Worm (Caenorhabditis elegans): ENCODE data around the gene sly-1.

The sly-1 gene

DNA sequence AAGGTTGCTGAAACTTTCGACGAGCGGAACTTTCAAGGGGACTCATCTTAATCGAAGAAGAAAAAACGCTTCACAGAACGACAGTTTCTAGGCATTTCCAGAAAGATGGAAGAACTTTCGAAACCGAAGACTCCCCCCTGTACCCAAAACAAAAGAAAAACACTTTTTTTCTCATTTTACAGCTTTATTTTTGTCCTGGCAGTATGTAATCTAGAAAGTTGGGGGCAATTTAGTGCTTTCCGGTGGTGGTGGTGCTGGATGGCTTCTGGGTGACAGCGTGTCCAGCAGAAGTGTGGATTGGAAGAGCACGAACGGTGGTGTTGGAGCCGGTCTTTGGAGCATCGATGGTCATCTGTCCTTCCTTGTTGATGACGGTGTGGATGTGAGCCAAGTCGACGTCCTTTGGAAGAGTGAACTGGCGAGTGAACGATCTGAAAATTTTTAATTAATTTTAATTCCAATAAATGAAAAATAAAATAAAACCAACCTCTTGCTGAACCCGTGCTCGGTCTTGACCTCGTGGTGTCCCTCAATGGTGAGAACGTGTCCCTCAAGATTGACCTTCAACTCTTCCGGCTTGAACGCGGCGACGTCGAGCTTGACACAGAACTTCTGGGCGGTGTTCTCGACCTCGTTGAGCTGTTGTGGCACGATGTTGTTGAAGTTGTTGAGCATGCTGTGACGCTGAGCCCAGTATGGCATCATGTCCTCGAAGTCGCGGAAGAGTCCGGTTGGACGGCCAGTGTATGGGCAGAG is 737 bp upstream of the sly-1 start:
- TF ChIP-seq unc-62 (GFP tag; optimal IDR thresholded peaks at IDR 0.05) = no peak

DNA sequence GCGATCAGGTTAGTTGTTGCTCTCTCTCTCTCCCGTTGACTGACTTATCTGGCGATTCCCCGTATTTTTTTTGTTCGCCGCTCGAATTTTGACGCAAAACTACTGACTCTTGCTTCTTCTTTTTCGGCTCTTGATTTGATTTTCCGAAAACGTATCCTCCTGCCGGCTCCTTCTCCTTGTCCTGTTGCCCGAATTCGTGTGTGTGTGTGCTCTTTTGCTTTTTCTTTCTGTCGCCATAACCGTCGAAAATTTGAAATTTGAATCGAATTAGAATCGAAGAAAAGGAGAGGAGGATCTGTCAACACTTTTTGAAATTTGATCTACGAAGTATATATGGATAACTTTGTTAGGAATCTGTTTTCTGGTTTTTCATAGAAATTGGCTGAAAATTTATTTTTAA is 5.7 kb downstream of the sly-1 start:
- no peak for TF ChIP-seq unc-62 (GFP tag; optimal IDR thresholded peaks at IDR 0.05)

DNA sequence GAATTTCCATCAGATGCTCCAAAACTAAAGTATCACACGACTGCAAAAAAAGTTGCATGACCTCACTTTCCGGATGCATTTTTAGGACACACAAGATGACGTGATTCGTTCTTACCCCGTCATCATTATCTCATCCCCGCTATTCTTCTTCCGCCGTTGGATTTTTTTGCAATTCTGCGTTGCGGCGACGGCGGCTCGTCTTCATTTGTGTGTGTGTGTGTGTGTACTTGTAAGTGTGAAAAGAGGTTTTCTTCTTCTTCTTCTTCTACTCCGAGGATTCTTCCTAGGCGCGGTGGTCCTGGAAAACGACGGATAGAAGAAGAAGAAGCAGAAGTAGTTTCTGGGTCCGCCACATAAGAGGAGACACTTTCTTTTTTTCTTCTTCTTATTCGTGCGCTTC is 8.9 kb downstream of the sly-1 start:
- no peak for TF ChIP-seq unc-62 (GFP tag; optimal IDR thresholded peaks at IDR 0.05)

DNA sequence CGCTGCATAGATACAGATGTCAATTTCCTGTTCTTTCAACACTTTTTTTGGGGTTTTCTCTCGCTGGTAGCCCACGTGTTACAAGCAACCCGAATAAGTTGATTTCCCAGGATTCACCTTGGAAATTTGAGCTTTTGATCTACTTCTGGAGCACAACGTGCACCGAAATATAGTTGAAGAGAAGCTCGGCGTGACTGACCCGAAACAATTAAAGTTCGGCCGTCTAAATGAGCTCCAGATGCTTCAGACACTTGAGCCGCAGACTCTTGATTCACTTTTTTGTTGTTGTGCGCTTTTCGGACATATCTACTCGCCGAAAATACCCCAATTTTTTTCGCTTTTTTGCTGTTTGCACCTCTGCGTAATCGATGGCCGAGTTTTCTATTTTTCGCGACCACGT is 12.0 kb downstream of the sly-1 start:
- no peak for TF ChIP-seq unc-62 (GFP tag; optimal IDR thresholded peaks at IDR 0.05)

DNA sequence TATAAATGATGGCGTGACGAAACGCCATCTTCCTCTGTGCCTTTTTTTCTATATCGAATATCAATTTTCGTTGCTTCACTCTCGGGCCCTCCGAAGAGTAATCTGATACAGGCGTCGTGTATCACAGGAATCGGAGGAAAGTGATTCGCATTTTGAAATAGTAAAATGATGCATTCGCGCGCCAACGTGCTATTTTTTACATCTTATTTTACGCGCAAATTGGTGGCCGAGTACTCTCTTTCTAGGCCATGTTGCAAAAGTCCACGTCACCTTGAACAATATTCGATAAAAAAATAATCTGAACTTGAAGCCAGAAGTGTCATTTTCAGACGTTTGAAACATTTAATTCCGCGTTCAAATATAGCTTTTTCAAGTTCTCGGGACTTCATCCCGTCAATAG is 12.8 kb downstream of the sly-1 start:
- TF ChIP-seq unc-62 (GFP tag; optimal IDR thresholded peaks at IDR 0.05) = no peak

DNA sequence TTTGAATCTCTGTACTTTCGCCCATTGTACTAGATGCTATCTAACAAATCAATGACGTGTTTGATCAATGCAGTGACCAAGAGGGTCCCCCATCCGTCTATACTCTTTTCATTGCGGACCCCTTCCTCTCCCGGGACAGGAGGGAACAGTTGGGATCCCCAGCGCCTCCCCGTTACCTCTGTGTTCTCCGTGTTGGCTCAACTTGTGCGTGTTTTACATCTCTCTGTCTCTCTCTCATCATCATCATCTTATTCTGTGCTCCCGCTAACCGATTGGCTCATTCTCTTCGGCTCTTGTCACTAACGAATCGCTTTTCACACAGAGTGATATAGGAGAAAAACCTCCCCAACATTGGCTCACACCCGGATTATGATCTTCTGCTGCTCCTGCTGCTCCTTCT is 13.7 kb downstream of the sly-1 start, which contains the start of gene unc-49:
Gene unc-49, plus strand, starts transcription at position 240 of the 400 bp plus-strand sequence.
- no peak for TF ChIP-seq unc-62 (GFP tag; optimal IDR thresholded peaks at IDR 0.05)

DNA sequence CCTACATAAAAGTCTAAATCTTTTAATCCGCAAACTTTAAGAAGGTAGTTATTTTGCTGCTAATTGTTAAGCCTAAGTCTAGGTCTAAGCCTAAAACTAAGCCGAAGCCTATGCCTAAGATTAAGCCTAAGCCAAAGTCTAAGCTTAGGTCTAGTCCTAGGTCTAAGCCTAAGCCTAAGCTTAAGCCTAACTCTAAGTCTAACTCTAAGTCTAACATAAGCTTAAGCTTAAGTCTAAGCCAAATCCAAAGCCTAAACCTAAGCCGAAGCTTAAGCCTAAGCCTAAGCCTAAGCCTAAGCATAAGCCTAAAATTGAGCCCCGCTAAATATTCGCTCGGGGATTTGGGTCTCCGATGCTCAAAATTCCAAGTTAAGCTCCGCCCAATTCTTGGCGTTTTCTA is 14.4 kb downstream of the sly-1 start:
- no peak for TF ChIP-seq unc-62 (GFP tag; optimal IDR thresholded peaks at IDR 0.05)

DNA sequence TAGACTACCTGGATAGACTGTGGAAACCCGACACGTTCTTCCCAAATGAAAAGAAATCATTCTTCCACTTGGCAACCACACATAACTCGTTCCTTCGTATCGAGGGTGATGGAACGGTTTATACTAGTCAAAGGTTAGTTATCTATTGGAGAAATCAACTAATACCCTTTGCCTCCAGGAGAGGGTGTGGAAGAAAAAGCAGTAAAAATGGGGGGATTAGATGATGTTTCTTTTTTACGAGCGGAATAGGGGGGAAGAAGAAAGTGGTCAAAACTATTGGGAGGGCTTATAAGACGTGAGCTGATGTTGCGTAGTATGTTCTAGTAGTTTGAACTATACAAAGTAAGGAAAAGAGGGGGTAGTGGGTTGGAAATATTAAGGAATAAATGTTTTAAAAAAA is 16.2 kb downstream of the sly-1 start:
- TF ChIP-seq unc-62 (GFP tag; optimal IDR thresholded peaks at IDR 0.05) = no peak

DNA sequence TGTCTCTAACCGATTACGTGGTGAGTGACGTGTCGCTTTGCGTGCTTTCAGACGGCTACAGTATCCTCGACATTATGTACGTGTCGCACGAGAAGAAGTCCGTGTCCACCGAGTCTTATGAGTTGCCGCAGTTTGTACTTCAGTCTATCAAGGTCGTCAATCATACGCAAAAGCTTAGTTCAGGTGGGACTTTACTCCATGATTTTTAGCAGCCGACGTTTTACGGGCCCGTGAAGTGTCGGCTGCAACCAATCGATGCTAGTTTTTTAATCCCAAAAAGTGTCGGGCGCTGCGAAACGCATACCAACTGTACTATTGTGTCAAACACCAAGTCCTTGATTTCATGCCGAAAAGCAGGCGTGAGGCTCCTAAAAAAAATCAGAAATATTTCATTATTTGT is 18.0 kb downstream of the sly-1 start:
- TF ChIP-seq unc-62 (GFP tag; optimal IDR thresholded peaks at IDR 0.05) = no peak

DNA sequence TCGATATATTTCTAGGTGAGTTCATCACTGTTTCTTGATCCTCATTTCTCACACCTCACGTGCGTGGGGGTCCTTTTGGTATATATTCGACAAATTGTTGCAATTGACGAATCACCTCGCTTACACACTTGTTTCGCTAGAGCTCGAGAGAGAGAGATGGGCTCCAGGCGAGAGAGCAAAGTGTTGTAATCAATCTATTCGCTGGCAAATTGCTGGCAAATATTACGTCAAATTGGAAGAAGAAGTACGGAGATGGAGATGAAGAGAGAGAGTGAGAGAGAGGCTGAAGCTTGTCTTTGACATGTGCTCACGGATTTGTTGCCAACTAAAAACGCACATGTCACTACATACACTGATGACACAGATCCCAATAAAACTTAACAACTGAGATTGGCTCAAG is 19.1 kb downstream of the sly-1 start:
- TF ChIP-seq unc-62 (GFP tag; optimal IDR thresholded peaks at IDR 0.05) = no peak

DNA sequence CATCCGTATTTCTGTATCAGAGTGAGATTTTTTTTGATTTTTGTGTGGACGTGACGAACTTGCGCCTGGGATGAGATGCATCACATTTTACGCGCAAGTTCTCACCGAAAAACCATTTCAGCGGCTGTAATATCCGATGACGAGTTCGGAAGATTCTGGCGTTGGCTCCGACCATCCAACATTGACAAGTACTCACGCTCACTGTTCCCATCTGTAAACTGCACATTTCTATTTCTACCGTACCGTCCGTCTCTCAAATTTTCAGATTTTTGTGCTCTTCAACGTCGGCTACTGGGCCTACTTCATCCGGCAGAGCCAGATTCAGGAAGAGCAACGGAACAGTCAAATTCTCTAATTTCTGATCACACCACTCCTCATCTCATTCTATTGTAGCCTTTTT is 20.6 kb downstream of the sly-1 start:
- no peak for TF ChIP-seq unc-62 (GFP tag; optimal IDR thresholded peaks at IDR 0.05)

DNA sequence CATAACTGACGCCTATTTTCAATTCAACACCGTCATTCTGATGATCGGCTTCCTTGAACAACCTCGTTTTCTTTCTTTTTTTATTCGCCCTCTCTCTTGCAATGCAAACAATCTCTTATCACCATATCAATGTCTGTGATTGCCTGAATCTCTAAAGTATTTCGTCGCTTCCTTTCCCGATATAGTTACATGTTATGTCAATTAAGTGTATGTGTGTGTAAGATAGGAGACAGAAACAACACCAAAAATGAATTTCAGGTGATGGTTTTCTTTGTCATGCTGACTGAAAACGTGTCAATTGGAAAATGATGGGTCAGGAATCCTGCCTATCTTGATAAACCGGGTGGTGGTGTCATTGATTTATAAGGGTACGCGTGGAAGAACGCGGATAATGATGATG is 26.5 kb downstream of the sly-1 start:
- TF ChIP-seq unc-62 (GFP tag; optimal IDR thresholded peaks at IDR 0.05) = no peak

DNA sequence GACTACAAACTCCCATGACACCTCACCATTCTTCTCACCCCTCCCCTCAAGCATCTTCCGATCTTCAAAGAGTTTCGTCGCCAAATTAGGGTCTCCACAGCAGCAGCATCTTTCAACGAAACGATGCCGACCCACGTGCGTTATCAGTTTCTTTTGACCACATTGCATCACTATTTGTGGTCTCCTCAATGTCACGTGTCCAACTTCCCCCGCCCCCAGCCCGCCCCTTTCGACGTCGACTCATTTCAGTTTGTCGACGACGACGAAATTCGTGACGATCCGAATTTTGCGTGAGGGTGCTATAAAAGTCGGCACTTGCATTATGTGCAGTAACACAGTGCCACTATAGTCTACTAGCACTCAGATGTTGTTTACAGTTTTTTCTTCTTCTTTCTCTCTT is 27.3 kb downstream of the sly-1 start:
- TF ChIP-seq unc-62 (GFP tag; optimal IDR thresholded peaks at IDR 0.05) = no peak

DNA sequence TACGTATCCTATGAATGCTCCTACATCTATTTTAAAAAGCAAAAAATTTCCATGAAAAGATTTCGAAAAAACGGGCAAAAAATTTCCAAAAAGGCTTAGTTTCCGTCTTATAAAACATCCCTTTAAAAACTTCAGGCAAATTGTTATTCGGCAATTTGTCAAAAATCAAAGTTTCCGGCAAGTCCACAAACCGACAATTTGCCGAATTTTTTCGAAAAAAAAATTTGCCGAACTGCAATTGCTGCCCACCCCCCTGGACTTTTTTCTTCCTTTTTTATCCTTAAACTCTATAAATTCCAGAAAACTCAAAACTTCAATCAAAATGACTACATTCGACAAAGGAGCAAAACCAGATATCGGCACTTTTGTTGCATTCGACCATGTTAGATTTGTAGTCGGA is 28.4 kb downstream of the sly-1 start, which contains the start of gene hpd-1:
Gene hpd-1, plus strand, starts transcription at position 301 of the 400 bp plus-strand sequence.
- TF ChIP-seq unc-62 (GFP tag; optimal IDR thresholded peaks at IDR 0.05) = no peak

DNA sequence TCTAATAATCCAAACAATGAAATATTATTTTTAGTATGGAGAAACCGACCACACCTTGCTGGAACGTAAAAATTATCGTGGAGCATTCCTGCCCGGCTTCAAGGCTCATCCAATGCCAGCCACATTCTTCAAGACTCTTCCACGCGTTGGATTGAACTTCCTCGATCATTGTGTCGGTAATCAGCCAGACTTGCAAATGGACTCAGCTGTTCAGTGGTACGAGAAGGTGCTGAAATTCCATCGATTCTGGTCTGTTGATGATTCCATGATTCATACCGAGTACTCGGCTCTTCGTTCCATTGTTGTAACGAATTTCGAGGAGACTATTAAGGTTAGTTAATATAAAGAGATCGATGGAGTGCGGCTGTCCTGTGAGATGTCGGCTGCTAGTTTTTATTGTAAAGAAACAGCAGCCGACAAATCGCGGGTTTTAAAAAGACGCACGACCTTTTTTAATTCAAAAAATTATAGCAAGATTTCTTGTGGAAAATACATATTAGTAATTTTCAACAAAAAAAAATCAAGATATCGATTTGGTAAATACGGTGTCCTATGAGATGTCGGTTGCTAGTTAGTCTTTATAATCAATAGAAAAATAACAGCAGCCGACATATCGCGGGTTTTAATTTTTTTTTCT is 29.3 kb downstream of the sly-1 start:
- TF ChIP-seq unc-62 (GFP tag; optimal IDR thresholded peaks at IDR 0.05) = no peak

DNA sequence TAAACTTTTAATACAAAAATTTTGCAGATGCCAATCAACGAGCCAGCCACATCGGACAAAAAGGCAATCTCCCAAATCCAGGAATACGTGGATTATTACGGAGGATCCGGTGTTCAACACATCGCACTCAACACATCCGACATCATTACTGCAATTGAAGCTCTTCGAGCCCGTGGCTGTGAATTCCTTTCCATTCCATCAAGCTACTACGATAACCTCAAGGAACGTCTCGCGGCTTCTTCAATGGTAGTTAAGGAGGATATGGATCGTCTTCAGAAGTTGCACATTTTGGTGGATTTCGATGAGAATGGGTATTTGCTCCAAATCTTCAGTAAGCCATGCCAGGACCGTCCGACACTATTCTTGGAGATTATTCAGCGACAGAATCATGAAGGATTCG is 30.1 kb downstream of the sly-1 start:
- no peak for TF ChIP-seq unc-62 (GFP tag; optimal IDR thresholded peaks at IDR 0.05)

DNA sequence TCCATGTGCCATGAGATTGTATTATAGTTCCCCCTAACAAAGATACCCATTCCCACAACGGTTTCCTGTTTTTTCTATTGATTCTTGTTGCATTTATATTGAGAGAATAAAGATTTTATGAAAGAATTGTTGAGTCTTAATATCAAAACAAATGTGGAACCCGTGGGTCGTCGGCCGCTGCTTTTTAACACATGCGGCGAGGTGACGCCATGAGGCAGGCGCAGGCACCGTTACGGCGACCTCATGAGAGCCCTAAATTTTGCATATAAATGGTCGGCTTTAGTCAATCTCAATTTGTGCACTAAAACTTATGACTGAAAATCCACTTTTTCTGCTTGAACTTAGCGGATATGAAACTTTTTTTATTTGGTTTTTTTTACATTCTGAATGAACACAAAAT is 30.7 kb downstream of the sly-1 start:
- TF ChIP-seq unc-62 (GFP tag; optimal IDR thresholded peaks at IDR 0.05) = no peak

All from whole organism, dauer.